Worm (Caenorhabditis elegans): Measurements from ENCODE around the gene R07E3.4.
A peak's percentile ranks its signal among the peaks of the same experiment; 100 is the strongest.

R07E3.4 gene

DNA sequence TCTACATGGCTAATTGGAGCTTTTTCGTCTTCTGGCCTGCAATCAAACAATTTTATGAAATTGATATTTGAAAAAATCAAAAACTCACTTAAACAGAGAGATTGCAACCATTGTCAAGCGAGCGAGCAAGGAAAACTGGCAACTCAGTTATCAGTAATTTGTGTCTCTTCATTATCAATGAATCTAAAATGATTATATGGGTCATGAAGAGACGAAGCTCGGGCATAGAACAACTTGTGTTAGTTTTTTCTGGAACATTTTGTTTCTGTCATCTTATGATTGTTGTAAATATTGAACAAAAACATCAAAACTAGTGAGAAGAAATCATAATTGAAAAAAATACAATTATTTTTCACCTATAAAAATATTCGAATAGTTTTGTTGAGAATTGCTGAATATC is 7.8 kb upstream of the R07E3.4 start, which contains the start of gene R07E3.1:
Gene R07E3.1 (minus strand): TSS at position 176 of the 400 bp plus-strand sequence.
- TF ChIP-seq elt-2 (tag; optimal IDR thresholded peaks at IDR 0.05) (peak; percentile 67), fax-1 (tag; optimal IDR thresholded peaks at IDR 0.05) (no peak)

DNA sequence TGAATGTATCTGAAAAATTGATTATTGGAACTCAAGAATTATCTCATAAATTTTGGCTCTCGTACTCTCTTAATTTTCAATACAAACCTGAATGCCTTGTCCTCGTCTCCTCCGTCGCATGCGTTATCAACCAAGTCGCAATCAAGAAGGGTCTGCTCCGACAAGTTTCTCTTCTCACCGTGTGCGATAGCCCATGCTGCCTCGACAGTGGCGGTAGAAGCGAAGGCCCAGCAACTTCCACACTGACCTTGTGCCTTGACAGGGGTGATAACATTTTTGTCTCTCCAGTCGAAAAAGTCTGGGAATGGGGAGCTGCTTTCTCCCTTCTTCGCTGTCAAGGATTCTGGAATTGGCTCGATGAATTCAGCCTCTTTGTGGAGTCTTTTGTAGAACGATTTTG is 6.9 kb upstream of the R07E3.4 start:
- TF ChIP-seq hlh-8 (tag; optimal IDR thresholded peaks at IDR 0.05): no peak
- no peak for TF ChIP-seq Y22D7AL.16 (tag; optimal IDR thresholded peaks at IDR 0.05)
- peak; percentile 54 for TF ChIP-seq elt-2 (tag; optimal IDR thresholded peaks at IDR 0.05)
- TF ChIP-seq ref-2 (tag; optimal IDR thresholded peaks at IDR 0.05): no peak

DNA sequence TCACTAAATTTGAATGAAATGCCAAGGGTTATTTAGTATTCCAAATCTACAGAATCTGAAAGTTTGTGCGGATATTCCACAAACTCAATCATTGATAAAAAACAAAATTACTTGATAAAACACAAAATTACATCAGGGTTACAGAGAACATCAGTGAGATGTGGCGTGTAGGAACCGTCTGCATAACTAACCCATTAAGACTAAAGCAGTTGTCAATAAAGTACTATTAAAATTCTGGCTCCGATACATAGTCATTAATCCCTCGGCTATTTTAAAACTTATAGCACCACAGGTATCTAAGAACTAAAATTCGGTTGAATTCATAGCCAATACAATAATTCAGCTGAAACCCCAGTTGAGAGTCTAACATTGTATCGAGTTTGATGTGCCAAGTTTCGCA is 5.6 kb upstream of the R07E3.4 start:
- TF ChIP-seq madf-2 (tag; optimal IDR thresholded peaks at IDR 0.05) (no peak), ceh-48 (tag; optimal IDR thresholded peaks at IDR 0.05) (no peak), lin-11 (tag; optimal IDR thresholded peaks at IDR 0.05) (no peak), fkh-10 (GFP tag; optimal IDR thresholded peaks at IDR 0.05) (no peak), Y22D7AL.16 (tag; optimal IDR thresholded peaks at IDR 0.05) (no peak), unc-42 (tag; optimal IDR thresholded peaks at IDR 0.05) (no peak), nhr-232 (tag; optimal IDR thresholded peaks at IDR 0.05) (no peak), dve-1 (tag; optimal IDR thresholded peaks at IDR 0.05) (no peak), ztf-16 (tag; optimal IDR thresholded peaks at IDR 0.05) (no peak), pat-9 (tag; optimal IDR thresholded peaks at IDR 0.05) (no peak), sox-4 (tag; optimal IDR thresholded peaks at IDR 0.05) (no peak), pha-2 (tag; optimal IDR thresholded peaks at IDR 0.05) (no peak), ceh-6 (GFP tag; optimal IDR thresholded peaks at IDR 0.05) (no peak), syd-9 (tag; optimal IDR thresholded peaks at IDR 0.05) (no peak), nfya-1 (tag; optimal IDR thresholded peaks at IDR 0.05) (no peak), ref-2 (tag; optimal IDR thresholded peaks at IDR 0.05) (no peak), ceh-2 (tag; optimal IDR thresholded peaks at IDR 0.05) (no peak), pag-3 (tag; optimal IDR thresholded peaks at IDR 0.05; ENCODE audit: borderline replicate concordance) (no peak)

ce11 chrX:10338100-10338499 is 4.9 kb upstream of the R07E3.4 start, which contains the start of gene cut-5:
TSS of gene cut-5 (minus strand) at chrX:10338200.
- no peak for TF ChIP-seq ceh-30 (tag; optimal IDR thresholded peaks at IDR 0.05)
- TF ChIP-seq unc-86 (tag; optimal IDR thresholded peaks at IDR 0.05): no peak
- no peak for TF ChIP-seq ceh-31 (tag; optimal IDR thresholded peaks at IDR 0.05)
- no peak for TF ChIP-seq ceh-2 (tag; optimal IDR thresholded peaks at IDR 0.05)
- TF ChIP-seq F13H6.1 (tag; optimal IDR thresholded peaks at IDR 0.05): no peak
- TF ChIP-seq unc-55 (GFP tag; optimal IDR thresholded peaks at IDR 0.05): no peak
- TF ChIP-seq ceh-22 (tag; optimal IDR thresholded peaks at IDR 0.05): no peak
- no peak for TF ChIP-seq ceh-48 (tag; optimal IDR thresholded peaks at IDR 0.05)
- no peak for TF ChIP-seq ceh-24 (tag; optimal IDR thresholded peaks at IDR 0.05)
- no peak for TF ChIP-seq mec-3 (tag; optimal IDR thresholded peaks at IDR 0.05; ENCODE audit: borderline replicate concordance)
- no peak for TF ChIP-seq lim-6 (tag; optimal IDR thresholded peaks at IDR 0.05)
- TF ChIP-seq sdc-2 (tag; optimal IDR thresholded peaks at IDR 0.05): no peak
- no peak for TF ChIP-seq fkh-10 (GFP tag; optimal IDR thresholded peaks at IDR 0.05)
- no peak for TF ChIP-seq pha-4 (tag; optimal IDR thresholded peaks at IDR 0.05)
- TF ChIP-seq npax-4 (tag; optimal IDR thresholded peaks at IDR 0.05): no peak

ce11 chrX:10336592-10336991 is 3.4 kb upstream of the R07E3.4 start:
- TF ChIP-seq ceh-6 (GFP tag; optimal IDR thresholded peaks at IDR 0.05) (no peak), ceh-14 (tag; optimal IDR thresholded peaks at IDR 0.05) (no peak), dmd-4 (tag; optimal IDR thresholded peaks at IDR 0.05; ENCODE audit: borderline replicate concordance) (no peak), unc-3 (GFP tag; conservative IDR thresholded peaks at IDR 0.05) (0 out of 2 replicates have a peak, but pooled peaks have one; percentile 17), unc-3 (tag; optimal IDR thresholded peaks at IDR 0.05) (no peak), gmeb-2 (tag; optimal IDR thresholded peaks at IDR 0.05) (no peak), eyg-1 (tag; optimal IDR thresholded peaks at IDR 0.05) (no peak), pqm-1 (tag; optimal IDR thresholded peaks at IDR 0.05) (no peak), ceh-18 (tag; optimal IDR thresholded peaks at IDR 0.05) (no peak), hlh-15 (tag; optimal IDR thresholded peaks at IDR 0.05) (no peak), K09A11.1 (tag; optimal IDR thresholded peaks at IDR 0.05; ENCODE audit: insufficient read depth) (no peak), elt-4 (tag; optimal IDR thresholded peaks at IDR 0.05) (peak; percentile 57), ceh-22 (tag; optimal IDR thresholded peaks at IDR 0.05) (no peak), unc-42 (tag; optimal IDR thresholded peaks at IDR 0.05) (no peak), pat-9 (tag; optimal IDR thresholded peaks at IDR 0.05) (no peak), dve-1 (tag; optimal IDR thresholded peaks at IDR 0.05) (no peak), ahr-1 (tag; optimal IDR thresholded peaks at IDR 0.05) (no peak), syd-9 (tag; optimal IDR thresholded peaks at IDR 0.05) (peak; percentile 14), lin-11 (tag; optimal IDR thresholded peaks at IDR 0.05) (no peak), sdc-2 (tag; optimal IDR thresholded peaks at IDR 0.05) (no peak), madf-2 (tag; optimal IDR thresholded peaks at IDR 0.05) (no peak), mec-3 (tag; optimal IDR thresholded peaks at IDR 0.05; ENCODE audit: borderline replicate concordance) (no peak), tbx-7 (tag; optimal IDR thresholded peaks at IDR 0.05) (no peak)

All from whole organism, late embryonic.